Fruit fly (Drosophila melanogaster) Kc167 (cell line): ENCODE results near the gene I-t.

Experiments
- Sin3A ChIP-seq: fragments of >200 bp; optimal IDR thresholded peaks from 2 replicates; lab custom pipeline; 2018; ENCODE audit warnings: missing external identifiers
- h ChIP-seq: fragments of >200 bp; optimal IDR thresholded peaks from 3 replicates; lab custom pipeline; 2018; ENCODE audit warnings: missing external identifiers
- psq ChIP-seq: fragments of >200 bp; optimal IDR thresholded peaks from 2 replicates; lab custom pipeline; 2017; ENCODE audit warnings: missing external identifiers

dm6 chr3R:11749297-11750293, 45.8 kb downstream of the I-t start, which contains the start of gene CG6923:
- TF ChIP-seq psq (lab: Kevin White, UChicago) (no peak), Sin3A (lab: Kevin White, UChicago) (no peak), h (lab: Kevin White, UChicago) (no peak)
